Worm (Caenorhabditis elegans) whole organism, midembryonic: ENCODE results near the gene math-21.

Experiments
- T22C8.4 ChIP-seq: fragments of 200-800 bp; sonication (Bioruptor generic); IDR thresholded peaks from 2 replicates; pipeline ENCODE4 v1.3.6; 2022; ENCODE audit warnings: missing genetic modification characterization, missing compliant biosample characterization
- flt-1 ChIP-seq: fragments of 200-800 bp; sonication (Bioruptor generic); IDR thresholded peaks from 2 replicates; pipeline ENCODE4 v1.3.6; 2022; ENCODE audit warnings: missing genetic modification characterization, missing compliant biosample characterization
- klf-2 ChIP-seq: fragments of 200-800 bp; sonication (Bioruptor generic); conservative IDR thresholded peaks from 2 replicates; pipeline ENCODE4 v1.3.6; 2022; ENCODE audit warnings: missing genetic modification reagents, missing genetic modification characterization, missing compliant biosample characterization
- med-1 ChIP-seq: sonication (generic microtip); optimal IDR thresholded peaks from 2 replicates; lab custom pipeline; 2017; ENCODE audit warnings: missing genetic modification characterization, mild to moderate bottlenecking, missing compliant biosample characterization, antibody characterized with exemption, missing genetic modification reagents; ENCODE audit not compliant: insufficient read depth
- ref-1 ChIP-seq: fragments of 200-800 bp; sonication (Bioruptor generic); conservative IDR thresholded peaks from 2 replicates; pipeline ENCODE4 v1.3.6; 2022; ENCODE audit warnings: missing genetic modification reagents, missing genetic modification characterization, missing compliant biosample characterization
- tab-1 ChIP-seq: fragments of 200-800 bp; sonication (Bioruptor generic); IDR thresholded peaks from 2 replicates; pipeline ENCODE4 v1.3.6; 2022; ENCODE audit warnings: missing genetic modification characterization, missing compliant biosample characterization
- ztf-23 ChIP-seq: fragments of 200-800 bp; sonication (Bioruptor generic); IDR thresholded peaks from 2 replicates; pipeline ENCODE4 v1.3.6; 2022; ENCODE audit warnings: missing genetic modification reagents, missing genetic modification characterization, missing compliant biosample characterization
- ztf-29 ChIP-seq: fragments of 200-800 bp; sonication (Bioruptor generic); IDR thresholded peaks from 2 replicates; pipeline ENCODE4 v1.3.6; 2022; ENCODE audit warnings: missing genetic modification reagents, missing genetic modification characterization, missing compliant biosample characterization

ce11 chrII:1989010-1989409, 4.8 kb upstream of the math-21 start, which contains the start of gene math-44:
- TF ChIP-seq flt-1 (GFP tag; lab: Robert Waterston, UW) (no peak), ztf-29 (GFP tag; lab: Robert Waterston, UW) (no peak), T22C8.4 (GFP tag; lab: Robert Waterston, UW) (no peak), klf-2 (GFP tag; lab: Robert Waterston, UW) (no peak), ref-1 (GFP tag; lab: Robert Waterston, UW) (no peak), med-1 (no peak), ztf-23 (GFP tag; lab: Robert Waterston, UW) (no peak), tab-1 (GFP tag; lab: Robert Waterston, UW) (no peak)
